Worm (Caenorhabditis elegans) whole organism, L4 larva: ENCODE results near the gene C32D5.8.

Experiments used
- D1046.2 ChIP-seq: fragments of 200-800 bp; sonication (Bioruptor generic); IDR thresholded peaks from 2 replicates; pipeline ENCODE4 v1.3.6; 2022; ENCODE audit warnings: missing genetic modification characterization, missing compliant biosample characterization
- F10B5.3 ChIP-seq: sonication (generic microtip); optimal IDR thresholded peaks from 2 replicates; lab custom pipeline; 2016; ENCODE audit warnings: mild to moderate bottlenecking, missing genetic modification characterization, missing compliant biosample characterization
- F26F4.8 ChIP-seq: fragments of 200-800 bp; sonication (Bioruptor generic); conservative IDR thresholded peaks from 2 replicates; pipeline ENCODE4 v1.3.6; 2022; ENCODE audit warnings: missing genetic modification characterization, missing compliant biosample characterization
- R02D3.7 ChIP-seq: fragments of 150-350 bp; sonication (generic microtip); optimal IDR thresholded peaks from 3 replicates; lab custom pipeline; 2014; ENCODE audit warnings: missing biosample characterization, missing genetic modification characterization
- Y5F2A.4 ChIP-seq: fragments of 200-800 bp; sonication (Bioruptor generic); optimal IDR thresholded peaks from 2 replicates; lab custom pipeline; 2018; ENCODE audit warnings: mild to moderate bottlenecking, missing genetic modification characterization, missing compliant biosample characterization
- Y75B8A.6 ChIP-seq: fragments of 200-800 bp; sonication (Bioruptor generic); IDR thresholded peaks from 2 replicates; pipeline ENCODE4 v1.3.6; 2022; ENCODE audit warnings: missing genetic modification reagents, missing genetic modification characterization, missing compliant biosample characterization
- ZK337.2 ChIP-seq: fragments of 200-800 bp; sonication (Bioruptor generic); IDR thresholded peaks from 2 replicates; pipeline ENCODE4 v1.3.6; 2022; ENCODE audit warnings: missing genetic modification reagents, missing genetic modification characterization, missing compliant biosample characterization
- ZK546.5 ChIP-seq, 2 experiments: sonication (generic microtip); optimal IDR thresholded peaks; 2 replicates each; lab custom pipeline; 2017; ENCODE audit warnings: missing biosample characterization in 2 of 2, missing genetic modification characterization in 2 of 2
- aly-2 ChIP-seq: sonication (generic microtip); optimal IDR thresholded peaks from 2 replicates; lab custom pipeline; 2018; ENCODE audit warnings: missing biosample characterization, missing genetic modification characterization
- ceh-32 ChIP-seq: sonication (generic microtip); optimal IDR thresholded peaks from 2 replicates; lab custom pipeline; 2016; ENCODE audit warnings: mild to moderate bottlenecking, missing genetic modification characterization, missing compliant biosample characterization; ENCODE audit not compliant: poor library complexity
- ceh-44 ChIP-seq: fragments of 200-800 bp; sonication (Bioruptor generic); IDR thresholded peaks from 2 replicates; pipeline ENCODE4 v1.3.6; 2022; ENCODE audit warnings: missing genetic modification reagents, missing genetic modification characterization, missing compliant biosample characterization
- ceh-82 ChIP-seq: sonication (generic microtip); optimal IDR thresholded peaks from 2 replicates; lab custom pipeline; 2017; ENCODE audit warnings: missing biosample characterization, missing genetic modification characterization
- daf-8 ChIP-seq: fragments of 200-800 bp; sonication (Bioruptor generic); IDR thresholded peaks from 2 replicates; pipeline ENCODE4 v1.3.6; 2022; ENCODE audit warnings: missing genetic modification characterization, missing compliant biosample characterization
- dmd-6 ChIP-seq: fragments of 200-800 bp; sonication (Bioruptor generic); IDR thresholded peaks from 2 replicates; pipeline ENCODE4 v1.3.6; 2022; ENCODE audit warnings: missing genetic modification reagents, missing genetic modification characterization, missing compliant biosample characterization
- dmd-8 ChIP-seq: fragments of 200-800 bp; sonication (Bioruptor generic); IDR thresholded peaks from 2 replicates; pipeline ENCODE4 v1.3.6; 2022; ENCODE audit warnings: missing genetic modification characterization, missing compliant biosample characterization
- dmd-9 ChIP-seq: fragments of 200-800 bp; sonication (Bioruptor generic); IDR thresholded peaks from 2 replicates; pipeline ENCODE4 v1.3.6; 2022; ENCODE audit warnings: missing genetic modification reagents, missing genetic modification characterization, missing compliant biosample characterization
- duxl-1 ChIP-seq: sonication (generic microtip); optimal IDR thresholded peaks from 2 replicates; lab custom pipeline; 2016; ENCODE audit warnings: mild to moderate bottlenecking, missing genetic modification characterization, moderate library complexity, missing compliant biosample characterization; ENCODE audit not compliant: poor library complexity
- egl-27 ChIP-seq: sonication (generic microtip); optimal IDR thresholded peaks from 3 replicates; lab custom pipeline; 2017; ENCODE audit warnings: missing biosample characterization, missing genetic modification reagents, missing genetic modification characterization
- egl-43 ChIP-seq: fragments of 200-800 bp; sonication (Bioruptor generic); IDR thresholded peaks from 2 replicates; pipeline ENCODE4 v1.3.6; 2022; ENCODE audit warnings: missing genetic modification reagents, missing genetic modification characterization, missing compliant biosample characterization
- fos-1 ChIP-seq: fragments of 150-350 bp; optimal IDR thresholded peaks from 2 replicates; lab custom pipeline; 2014; ENCODE audit warnings: missing biosample characterization, missing genetic modification characterization
- hif-1 ChIP-seq, 2 experiments: sonication (generic microtip); optimal IDR thresholded peaks; 2 replicates each; lab custom pipeline; 2016 to 2017; ENCODE audit warnings: missing compliant biosample characterization in 2 of 2, missing genetic modification characterization in 2 of 2, missing genetic modification reagents in 2 of 2, missing genotype in 2 of 2, mild to moderate bottlenecking in 1 of 2
- hlh-11 ChIP-seq: fragments of 200-800 bp; sonication (Bioruptor generic); optimal IDR thresholded peaks from 2 replicates; lab custom pipeline; 2018; ENCODE audit warnings: mild to moderate bottlenecking, missing genetic modification characterization, missing compliant biosample characterization
- hlh-30 ChIP-seq: sonication (generic microtip); optimal IDR thresholded peaks from 2 replicates; lab custom pipeline; 2017; ENCODE audit warnings: antibody characterized with exemption, mild to moderate bottlenecking, missing genetic modification characterization, missing compliant biosample characterization; ENCODE audit not compliant: insufficient read depth
- hmg-1.1 ChIP-seq: fragments of 200-800 bp; sonication (Bioruptor generic); IDR thresholded peaks from 2 replicates; pipeline ENCODE4 v1.3.6; 2022; ENCODE audit warnings: missing genetic modification reagents, missing genetic modification characterization, missing compliant biosample characterization
- lin-13 ChIP-seq: fragments of 150-350 bp; optimal IDR thresholded peaks from 2 replicates; lab custom pipeline; 2014; ENCODE audit warnings: missing biosample characterization, missing genetic modification reagents, missing genetic modification characterization
- lin-29 ChIP-seq: fragments of 200-800 bp; sonication (Bioruptor generic); IDR thresholded peaks from 2 replicates; pipeline ENCODE4 v1.3.6; 2022; ENCODE audit warnings: missing genetic modification reagents, missing genetic modification characterization, missing compliant biosample characterization
- madf-9 ChIP-seq: fragments of 200-800 bp; sonication (Bioruptor generic); conservative IDR thresholded peaks from 2 replicates; pipeline ENCODE4 v1.3.6; 2022; ENCODE audit warnings: missing genetic modification reagents, missing genetic modification characterization, missing compliant biosample characterization
- mes-2 ChIP-seq: sonication (generic microtip); optimal IDR thresholded peaks from 2 replicates; lab custom pipeline; 2016; ENCODE audit warnings: missing genotype, mild to moderate bottlenecking, missing genetic modification characterization, missing compliant biosample characterization; ENCODE audit not compliant: poor library complexity, severe bottlenecking
- mxl-2 ChIP-seq: fragments of 200-800 bp; sonication (Bioruptor generic); conservative IDR thresholded peaks from 2 replicates; pipeline ENCODE4 v1.3.6; 2022; ENCODE audit warnings: missing genetic modification reagents, missing genetic modification characterization, missing compliant biosample characterization
- nhr-10 ChIP-seq: fragments of 150-350 bp; optimal IDR thresholded peaks from 2 replicates; lab custom pipeline; 2014; ENCODE audit warnings: missing biosample characterization, missing genetic modification characterization
- nhr-102 ChIP-seq: sonication (generic microtip); optimal IDR thresholded peaks from 2 replicates; lab custom pipeline; 2016; ENCODE audit warnings: mild to moderate bottlenecking, missing genetic modification characterization, moderate library complexity, missing compliant biosample characterization
- nhr-11 ChIP-seq: fragments of 150-350 bp; optimal IDR thresholded peaks from 2 replicates; lab custom pipeline; 2014; ENCODE audit warnings: missing biosample characterization, missing genetic modification characterization
- nhr-111 ChIP-seq: fragments of 200-800 bp; sonication (Bioruptor generic); optimal IDR thresholded peaks from 2 replicates; lab custom pipeline; 2018; ENCODE audit warnings: mild to moderate bottlenecking, missing genetic modification characterization, missing compliant biosample characterization
- nhr-237 ChIP-seq: sonication (generic microtip); optimal IDR thresholded peaks from 2 replicates; lab custom pipeline; 2017; ENCODE audit warnings: missing biosample characterization, missing genetic modification characterization
- nhr-25 ChIP-seq: sonication (generic microtip); optimal IDR thresholded peaks from 2 replicates; lab custom pipeline; 2017; ENCODE audit warnings: missing genetic modification characterization, mild to moderate bottlenecking, missing compliant biosample characterization, antibody characterized with exemption, moderate library complexity, borderline replicate concordance; ENCODE audit not compliant: insufficient read depth
- nhr-28 ChIP-seq: fragments of 150-350 bp; optimal IDR thresholded peaks from 2 replicates; lab custom pipeline; 2014; ENCODE audit warnings: missing biosample characterization, missing genetic modification characterization
- nhr-42 ChIP-seq: fragments of 200-800 bp; sonication (Bioruptor generic); IDR thresholded peaks from 2 replicates; pipeline ENCODE4 v1.3.6; 2022; ENCODE audit warnings: missing genetic modification characterization, missing compliant biosample characterization
- nhr-48 ChIP-seq: sonication (generic microtip); optimal IDR thresholded peaks from 2 replicates; lab custom pipeline; 2016; ENCODE audit warnings: mild to moderate bottlenecking, missing genetic modification characterization, missing compliant biosample characterization
- nhr-6 ChIP-seq: fragments of 150-350 bp; optimal IDR thresholded peaks from 2 replicates; lab custom pipeline; 2014; ENCODE audit warnings: missing biosample characterization, missing genetic modification characterization
- php-3 ChIP-seq: fragments of 200-800 bp; sonication (Bioruptor generic); IDR thresholded peaks from 2 replicates; pipeline ENCODE4 v1.3.6; 2022; ENCODE audit warnings: missing genetic modification reagents, missing genetic modification characterization, missing compliant biosample characterization
- sdz-12 ChIP-seq: fragments of 200-800 bp; sonication (Bioruptor generic); optimal IDR thresholded peaks from 2 replicates; lab custom pipeline; 2018; ENCODE audit warnings: mild to moderate bottlenecking, missing genetic modification characterization, missing compliant biosample characterization
- spr-3 ChIP-seq: fragments of 200-800 bp; sonication (Bioruptor generic); optimal IDR thresholded peaks from 2 replicates; lab custom pipeline; 2018; ENCODE audit warnings: mild to moderate bottlenecking, missing genetic modification characterization, missing compliant biosample characterization
- tag-97 ChIP-seq: fragments of 200-800 bp; sonication (Bioruptor generic); IDR thresholded peaks from 2 replicates; pipeline ENCODE4 v1.3.6; 2022; ENCODE audit warnings: missing genetic modification characterization, missing compliant biosample characterization
- tra-1 ChIP-seq: fragments of 200-800 bp; sonication (Bioruptor generic); IDR thresholded peaks from 2 replicates; pipeline ENCODE4 v1.3.6; 2022; ENCODE audit warnings: missing genetic modification reagents, missing genetic modification characterization, missing compliant biosample characterization
- unc-130 ChIP-seq: sonication (generic microtip); optimal IDR thresholded peaks from 2 replicates; lab custom pipeline; 2016; ENCODE audit warnings: missing genetic modification reagents, missing genetic modification characterization, missing compliant biosample characterization
- unc-39 ChIP-seq: sonication (generic microtip); optimal IDR thresholded peaks from 2 replicates; lab custom pipeline; 2017; ENCODE audit warnings: missing biosample characterization, missing genetic modification characterization
- unc-62 ChIP-seq, 3 experiments: fragments of 150-350 bp in 1 of 3; sonication (generic microtip); optimal IDR thresholded peaks in 2 of 3; peaks in 1 of 3; 1 replicate in 1 of 3; 2 replicates in 2 of 3; lab custom pipeline; 2014 to 2017; ENCODE audit warnings: missing biosample characterization in 3 of 3, missing genetic modification characterization in 3 of 3, missing genetic modification reagents in 3 of 3, missing genotype in 1 of 3
- zip-11 ChIP-seq: fragments of 200-800 bp; sonication (Bioruptor generic); IDR thresholded peaks from 2 replicates; pipeline ENCODE4 v1.3.6; 2022; ENCODE audit warnings: missing genetic modification characterization, missing compliant biosample characterization
- zip-2 ChIP-seq: fragments of 150-350 bp; optimal IDR thresholded peaks from 2 replicates; lab custom pipeline; 2014; ENCODE audit warnings: missing biosample characterization, missing genetic modification characterization
- ztf-11 ChIP-seq: fragments of 150-350 bp; optimal IDR thresholded peaks from 2 replicates; lab custom pipeline; 2014; ENCODE audit warnings: missing biosample characterization, missing genetic modification characterization
- ztf-7 ChIP-seq: fragments of 150-350 bp; optimal IDR thresholded peaks from 2 replicates; lab custom pipeline; 2014; ENCODE audit warnings: missing biosample characterization, missing genetic modification characterization

Gene C32D5.8

ce11 chrII:6383183-6383695 is 37.5 kb upstream of the C32D5.8 start, which contains the start of gene F58F12.1 (continued):
- TF ChIP-seq zip-2 (tag; lab: Kevin White, UChicago) = no peak
- TF ChIP-seq tra-1 = no peak
- no peak for TF ChIP-seq nhr-10 (tag; lab: Kevin White, UChicago)
- TF ChIP-seq sdz-12 = no peak
- TF ChIP-seq spr-3 (GFP tag; lab: Kevin White, UChicago) = no peak
- peak; percentile 43 for TF ChIP-seq nhr-6
- TF ChIP-seq mes-2 (tag; lab: Kevin White, UChicago) = peak; percentile 97
- TF ChIP-seq hlh-11 = peak; percentile 31
- no peak for TF ChIP-seq nhr-48 (tag; lab: Kevin White, UChicago)
- no peak for TF ChIP-seq ceh-32 (tag; lab: Kevin White, UChicago)
- TF ChIP-seq zip-11 (GFP tag; lab: Robert Waterston, UW) = no peak
- TF ChIP-seq lin-29 (GFP tag; lab: Robert Waterston, UW) = no peak
- no peak for TF ChIP-seq nhr-42 (GFP tag; lab: Robert Waterston, UW)
- no peak for TF ChIP-seq hmg-1.1
- TF ChIP-seq nhr-28 = peak; percentile 55
- no peak for TF ChIP-seq tag-97 (GFP tag; lab: Robert Waterston, UW)
- TF ChIP-seq ceh-44 (GFP tag; lab: Robert Waterston, UW) = no peak
- TF ChIP-seq unc-39 (tag; lab: Kevin White, UChicago) = no peak
- no peak for TF ChIP-seq madf-9 (GFP tag; lab: Robert Waterston, UW)
- TF ChIP-seq nhr-237 (tag; lab: Kevin White, UChicago) = no peak
- TF ChIP-seq aly-2 (tag; lab: Kevin White, UChicago) = no peak
- no peak for TF ChIP-seq dmd-8
- TF ChIP-seq R02D3.7 (tag; lab: Kevin White, UChicago) = no peak
- no peak for TF ChIP-seq fos-1 (tag; lab: Kevin White, UChicago)
- TF ChIP-seq duxl-1 (tag; lab: Kevin White, UChicago) = no peak
- no peak for TF ChIP-seq nhr-111
- no peak for TF ChIP-seq egl-27 (tag; lab: Kevin White, UChicago)
- no peak for TF ChIP-seq F26F4.8
- TF ChIP-seq ZK546.5 (tag; optimal IDR thresholded peaks at IDR 0.05; lab: Kevin White, UChicago) = no peak
- TF ChIP-seq ztf-11 = no peak
- no peak for TF ChIP-seq ztf-7 (tag; lab: Kevin White, UChicago)
- TF ChIP-seq dmd-9 (GFP tag; lab: Robert Waterston, UW) = no peak
- TF ChIP-seq D1046.2 (GFP tag; lab: Robert Waterston, UW) = no peak
- no peak for TF ChIP-seq mxl-2 (GFP tag; lab: Robert Waterston, UW)
- TF ChIP-seq egl-43 (GFP tag; lab: Robert Waterston, UW) = no peak
- TF ChIP-seq ceh-82 (tag; lab: Kevin White, UChicago) = no peak
- TF ChIP-seq nhr-25 = no peak
- TF ChIP-seq hif-1 (tag; optimal IDR thresholded peaks at IDR 0.05; lab: Kevin White, UChicago) = peak in 1 of 2 experiments; percentile 75
- TF ChIP-seq nhr-102 (tag; lab: Kevin White, UChicago) = no peak
- TF ChIP-seq unc-130 (GFP tag; lab: Kevin White, UChicago) = peak; percentile 90
- TF ChIP-seq Y75B8A.6 (GFP tag; lab: Robert Waterston, UW) = no peak
- peak; percentile 47; the same call in 1 of the 2 replicates for TF ChIP-seq ZK337.2
- peak; percentile 52 for TF ChIP-seq hlh-30
- no peak for TF ChIP-seq php-3 (GFP tag; lab: Robert Waterston, UW)
- peak; percentile 43 for TF ChIP-seq lin-13 (GFP tag; lab: Kevin White, UChicago)
- TF ChIP-seq F10B5.3 (tag; lab: Kevin White, UChicago) = no peak
- TF ChIP-seq dmd-6 (GFP tag; lab: Robert Waterston, UW) = peak; percentile 14; the same call in 1 of the 2 replicates
- TF ChIP-seq daf-8 = no peak
- TF ChIP-seq unc-62 (GFP tag; optimal IDR thresholded peaks at IDR 0.05 in 1 of 2; lab: Kevin White, UChicago) = peak in 1 of 2 experiments; percentile 75
- TF ChIP-seq unc-62 (tag; optimal IDR thresholded peaks at IDR 0.05; lab: Kevin White, UChicago) = no peak
- peak; percentile 21 for TF ChIP-seq nhr-11 (tag; lab: Kevin White, UChicago)
- TF ChIP-seq Y5F2A.4 (GFP tag; lab: Kevin White, UChicago) = no peak
